Worm (Caenorhabditis elegans) whole organism, L1 larva: ENCODE results near the gene ostf-4.

Experiments used
- aly-2 ChIP-seq: fragments of 150-350 bp; optimal IDR thresholded peaks from 2 replicates; lab custom pipeline; 2014; ENCODE audit warnings: missing biosample characterization, missing genetic modification characterization
- ama-1 ChIP-seq: fragments of 150-350 bp; optimal IDR thresholded peaks from 2 replicates; lab custom pipeline; 2014
- blmp-1 ChIP-seq: fragments of 150-350 bp; optimal IDR thresholded peaks from 2 replicates; lab custom pipeline; 2014; ENCODE audit warnings: missing biosample characterization, missing genetic modification characterization
- ces-1 ChIP-seq: fragments of 150-350 bp; optimal IDR thresholded peaks from 2 replicates; lab custom pipeline; 2014; ENCODE audit warnings: missing biosample characterization, missing genetic modification reagents, missing genetic modification characterization
- lin-39 ChIP-seq: fragments of 150-350 bp; optimal IDR thresholded peaks from 2 replicates; lab custom pipeline; 2014; ENCODE audit warnings: missing biosample characterization, missing genetic modification reagents, missing genetic modification characterization
- lsy-2 ChIP-seq, 2 experiments: fragments of 150-350 bp; optimal IDR thresholded peaks; 2 replicates each; lab custom pipeline; 2014; ENCODE audit warnings: missing biosample characterization in 2 of 2, missing genetic modification characterization in 2 of 2
- mep-1 ChIP-seq: fragments of 150-350 bp; optimal IDR thresholded peaks from 2 replicates; lab custom pipeline; 2014; ENCODE audit warnings: missing biosample characterization, missing genetic modification characterization
- zag-1 ChIP-seq: fragments of 150-350 bp; optimal IDR thresholded peaks from 2 replicates; lab custom pipeline; 2014; ENCODE audit warnings: missing biosample characterization, missing genetic modification characterization
- zip-4 ChIP-seq: fragments of 200-800 bp; sonication (Bioruptor generic); optimal IDR thresholded peaks from 2 replicates; lab custom pipeline; 2018; ENCODE audit warnings: mild to moderate bottlenecking, missing genetic modification characterization, moderate library complexity, missing compliant biosample characterization
- ztf-11 ChIP-seq, 2 experiments: sonication (generic microtip); optimal IDR thresholded peaks; 2 replicates each; lab custom pipeline; 2016 to 2017; ENCODE audit warnings: missing genetic modification characterization in 2 of 2, missing biosample characterization in 1 of 2, missing compliant biosample characterization in 1 of 2

DNA sequence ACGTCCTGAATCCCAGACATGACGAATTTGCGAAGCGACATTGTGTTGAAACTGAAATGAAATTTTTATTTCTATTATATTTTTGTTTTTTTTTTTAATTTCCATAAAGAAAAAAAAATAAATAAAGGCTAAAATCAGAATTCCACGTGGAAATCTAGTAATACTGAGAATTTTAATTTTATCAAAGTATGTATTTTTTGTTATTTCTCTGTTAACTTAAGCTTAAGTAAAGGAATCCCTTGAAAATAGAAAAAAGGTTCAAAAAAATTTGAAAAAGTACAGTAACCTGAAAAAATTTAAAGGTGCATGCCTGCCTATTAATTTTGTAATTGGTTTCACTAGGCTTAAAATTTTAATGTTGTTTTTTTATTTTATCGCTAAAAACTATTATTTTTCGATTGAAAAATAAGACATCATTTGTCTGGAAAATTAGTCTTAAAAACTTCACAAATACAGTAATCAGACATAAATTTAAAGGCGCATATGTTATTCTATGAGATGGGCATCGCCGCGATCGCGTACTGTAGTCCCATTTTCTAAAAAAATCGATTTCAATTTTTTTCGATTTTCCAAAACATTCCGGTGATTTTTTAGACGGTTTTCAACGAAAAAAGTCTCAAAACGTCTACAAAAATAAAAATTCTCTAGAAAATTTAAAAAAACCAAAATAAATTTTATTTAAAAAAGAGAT, 12.2 kb upstream of the ostf-4 start, which contains the start of gene nex-2:
- no peak for TF ChIP-seq aly-2 (tag; lab: Kevin White, UChicago)
- no peak for TF ChIP-seq lsy-2 (tag; optimal IDR thresholded peaks at IDR 0.05; lab: Kevin White, UChicago)
- TF ChIP-seq ztf-11 (tag; optimal IDR thresholded peaks at IDR 0.05; lab: Kevin White, UChicago): no peak
- no peak for TF ChIP-seq blmp-1 (tag; lab: Kevin White, UChicago)
- TF ChIP-seq zag-1 (tag; lab: Kevin White, UChicago): no peak
- no peak for TF ChIP-seq mep-1 (tag; lab: Kevin White, UChicago)
- no peak for TF ChIP-seq ama-1 (lab: Kevin White, UChicago)
- no peak for TF ChIP-seq lin-39 (tag; lab: Kevin White, UChicago)
- TF ChIP-seq zip-4 (GFP tag; lab: Kevin White, UChicago): no peak
- no peak for TF ChIP-seq ces-1 (GFP tag; lab: Kevin White, UChicago)
